Worm (Caenorhabditis elegans) whole organism, late embryonic: ENCODE data around the gene D1054.8.

Experiments
- hlh-6 ChIP-seq: sonication (generic microtip); optimal IDR thresholded peaks from 2 replicates; lab custom pipeline; 2016; ENCODE audit warnings: missing genotype, missing genetic modification characterization, missing compliant biosample characterization
- pag-3 ChIP-seq: sonication (generic microtip); optimal IDR thresholded peaks from 2 replicates; lab custom pipeline; 2016; ENCODE audit warnings: missing compliant biosample characterization, missing genetic modification characterization, borderline replicate concordance
- pha-4 ChIP-seq: fragments of 150-350 bp; optimal IDR thresholded peaks from 2 replicates; lab custom pipeline; 2018; ENCODE audit warnings: missing biosample characterization, missing genetic modification reagents, missing genetic modification characterization

- TF ChIP-seq pha-4 (tag; lab: Kevin White, UChicago), result no peak
- no peak for TF ChIP-seq pag-3
- no peak for TF ChIP-seq hlh-6 (tag; lab: Kevin White, UChicago)
These were observed 27.4 kb upstream of the D1054.8 start, which contains the start of gene irld-6 for ce11 chrV:10756698-10757097.
